Fruit fly (Drosophila melanogaster) whole organism, wandering third instar larva: ENCODE results near the gene NT1.

Source experiments
- GATAd ChIP-seq: sonication (Bioruptor generic); optimal IDR thresholded peaks from 2 replicates; lab custom pipeline; 2016; ENCODE audit warnings: missing biosample characterization, missing genetic modification characterization
- Hnf4 ChIP-seq: fragments of 200-800 bp; sonication (Bioruptor generic); optimal IDR thresholded peaks from 2 replicates; lab custom pipeline; 2016; ENCODE audit warnings: missing biosample characterization, mild to moderate bottlenecking, missing genetic modification characterization
- OdsH ChIP-seq: fragments of 200-800 bp; sonication (Bioruptor generic); optimal IDR thresholded peaks from 2 replicates; lab custom pipeline; 2016; ENCODE audit warnings: missing biosample characterization, mild to moderate bottlenecking, missing genetic modification characterization
- pan ChIP-seq: fragments of >200 bp; optimal IDR thresholded peaks from 2 replicates; lab custom pipeline; 2017
- woc ChIP-seq: sonication (Bioruptor generic); optimal IDR thresholded peaks from 2 replicates; lab custom pipeline; 2016; ENCODE audit warnings: missing biosample characterization, mild to moderate bottlenecking, missing genetic modification characterization

- TF ChIP-seq OdsH (no peak), Hnf4 (GFP tag; lab: Kevin White, UChicago) (no peak), woc (GFP tag; lab: Kevin White, UChicago) (no peak), GATAd (GFP tag; lab: Kevin White, UChicago) (no peak), pan (lab: Kevin White, UChicago) (no peak)
Measured at dm6 chr3L:4484623-4485022, 23.6 kb downstream of the NT1 start.
